Worm (Caenorhabditis elegans): ENCODE data around the gene F08G12.3.

Gene F08G12.3

ce11 chrX:11323225-11323624 lies 23.2 kb downstream of the F08G12.3 start:
- TF ChIP-seq ceh-39 (tag; optimal IDR thresholded peaks at IDR 0.05) (no peak), ces-1 (GFP tag; optimal IDR thresholded peaks at IDR 0.05) (no peak), cnd-1 (tag; optimal IDR thresholded peaks at IDR 0.05) (no peak), nhr-28 (tag; optimal IDR thresholded peaks at IDR 0.05) (no peak), nhr-76 (tag; optimal IDR thresholded peaks at IDR 0.05) (no peak), elt-3 (tag; optimal IDR thresholded peaks at IDR 0.05) (no peak), flh-1 (GFP tag; optimal IDR thresholded peaks at IDR 0.05) (no peak), sem-2 (GFP tag; optimal IDR thresholded peaks at IDR 0.05) (no peak), drap-1 (GFP tag; optimal IDR thresholded peaks at IDR 0.05) (no peak), ham-2 (GFP tag; optimal IDR thresholded peaks at IDR 0.05) (no peak), blmp-1 (tag; optimal IDR thresholded peaks at IDR 0.05) (no peak), unc-120 (tag; optimal IDR thresholded peaks at IDR 0.05; ENCODE audit: poor library complexity, severe bottlenecking) (no peak), elt-1 (tag; optimal IDR thresholded peaks at IDR 0.05; ENCODE audit: borderline replicate concordance, insufficient read depth) (no peak), nhr-12 (tag; optimal IDR thresholded peaks at IDR 0.05) (no peak), nhr-2 (tag; optimal IDR thresholded peaks at IDR 0.05) (no peak)

ce11 chrX:11324240-11324639 lies 24.2 kb downstream of the F08G12.3 start, which contains the start of gene asm-2:
asm-2 (minus strand) TSS chrX:11324251.
- no peak for TF ChIP-seq snpc-4 (tag; optimal IDR thresholded peaks at IDR 0.05)
- TF ChIP-seq elt-3 (tag; optimal IDR thresholded peaks at IDR 0.05), result no peak
- TF ChIP-seq ceh-43 (GFP tag; optimal IDR thresholded peaks at IDR 0.05), result no peak
- no peak for TF ChIP-seq unc-120 (tag; optimal IDR thresholded peaks at IDR 0.05; ENCODE audit: poor library complexity, severe bottlenecking)
- no peak for TF ChIP-seq ham-2 (GFP tag; optimal IDR thresholded peaks at IDR 0.05)
- no peak for TF ChIP-seq hlh-1 (tag; optimal IDR thresholded peaks at IDR 0.05)
- no peak for TF ChIP-seq blmp-1 (tag; optimal IDR thresholded peaks at IDR 0.05)
- no peak for TF ChIP-seq lin-32 (GFP tag; optimal IDR thresholded peaks at IDR 0.05)
- TF ChIP-seq mls-2 (tag; optimal IDR thresholded peaks at IDR 0.05), result no peak
- no peak for TF ChIP-seq elt-1 (tag; optimal IDR thresholded peaks at IDR 0.05; ENCODE audit: borderline replicate concordance, insufficient read depth)
- no peak for TF ChIP-seq pha-4 (tag; optimal IDR thresholded peaks at IDR 0.05)
- no peak for TF ChIP-seq ces-1 (GFP tag; optimal IDR thresholded peaks at IDR 0.05)
- TF ChIP-seq cnd-1 (tag; optimal IDR thresholded peaks at IDR 0.05), result no peak
- no peak for TF ChIP-seq drap-1 (GFP tag; optimal IDR thresholded peaks at IDR 0.05)
- no peak for TF ChIP-seq nhr-237 (tag; optimal IDR thresholded peaks at IDR 0.05)
- no peak for TF ChIP-seq ceh-39 (tag; optimal IDR thresholded peaks at IDR 0.05)

- TF ChIP-seq ces-1 (GFP tag; optimal IDR thresholded peaks at IDR 0.05), result no peak
- no peak for TF ChIP-seq ztf-11 (tag; optimal IDR thresholded peaks at IDR 0.05)
These were observed 26.8 kb downstream of the F08G12.3 start, which contains the start of gene ZK455.5 for ce11 chrX:11326827-11327226. ZK455.5 (minus strand) TSS chrX:11326927.

ce11 chrX:11328710-11329109 lies 28.7 kb downstream of the F08G12.3 start:
- TF ChIP-seq lsy-2 (tag; optimal IDR thresholded peaks at IDR 0.05) (no peak), unc-39 (tag; optimal IDR thresholded peaks at IDR 0.05) (no peak), ces-1 (GFP tag; optimal IDR thresholded peaks at IDR 0.05) (peak; percentile 90)

ce11 chrX:11329424-11329823 lies 29.4 kb downstream of the F08G12.3 start, which contains the start of gene npr-9:
npr-9 (plus strand) TSS chrX:11329724.
- TF ChIP-seq snpc-4 (tag; optimal IDR thresholded peaks at IDR 0.05) (no peak), bed-3 (GFP tag; optimal IDR thresholded peaks at IDR 0.05) (no peak), nhr-237 (tag; optimal IDR thresholded peaks at IDR 0.05) (no peak), elt-1 (tag; optimal IDR thresholded peaks at IDR 0.05; ENCODE audit: borderline replicate concordance, insufficient read depth) (no peak), flh-1 (GFP tag; optimal IDR thresholded peaks at IDR 0.05) (no peak), cnd-1 (tag; optimal IDR thresholded peaks at IDR 0.05) (no peak), ces-1 (GFP tag; optimal IDR thresholded peaks at IDR 0.05) (no peak), unc-39 (tag; optimal IDR thresholded peaks at IDR 0.05) (no peak), nhr-12 (tag; optimal IDR thresholded peaks at IDR 0.05) (no peak), mep-1 (tag; optimal IDR thresholded peaks at IDR 0.05) (no peak), nhr-28 (tag; optimal IDR thresholded peaks at IDR 0.05) (no peak), hlh-1 (tag; optimal IDR thresholded peaks at IDR 0.05) (no peak), lsy-2 (tag; optimal IDR thresholded peaks at IDR 0.05) (no peak), lin-13 (tag; optimal IDR thresholded peaks at IDR 0.05) (no peak), zip-8 (tag; optimal IDR thresholded peaks at IDR 0.05) (no peak)

- no peak for TF ChIP-seq nhr-2 (tag; optimal IDR thresholded peaks at IDR 0.05)
- TF ChIP-seq M03D4.4 (tag; optimal IDR thresholded peaks at IDR 0.05), result no peak
- no peak for TF ChIP-seq bed-3 (GFP tag; optimal IDR thresholded peaks at IDR 0.05)
- TF ChIP-seq elt-3 (tag; optimal IDR thresholded peaks at IDR 0.05), result no peak
These were observed 37.0 kb downstream of the F08G12.3 start for ce11 chrX:11337095-11337494.
